Comparison of ENCODE assay signal across 1 fruit fly cellular context in genomic region chr3L:20470991-20471498, dm6.
TF ChIP-seq lines count a peak whose summit lies in the region.

No protein-coding gene starts in this region.

TF ChIP-seq in whole organism, embryonic, 481 proteins besides CTCF, POLR2A, EP300 and RAD21 (continued from another document and continues in another):
- no peak for TF ChIP-seq trh (GFP tag; optimal IDR thresholded peaks at IDR 0.05; lab: Kevin White, UChicago)
- peak; percentile 18 for TF ChIP-seq caup (GFP tag; optimal IDR thresholded peaks at IDR 0.05; lab: Kevin White, UChicago; ENCODE audit: severe bottlenecking)
- peak; percentile 53; the same call in 1 of the 2 replicates for TF ChIP-seq Nf-YA (GFP tag; IDR thresholded peaks at IDR 0.05; lab: Robert Waterston, UW)
- TF ChIP-seq fu2 (GFP tag; optimal IDR thresholded peaks at IDR 0.05; lab: Kevin White, UChicago) = no peak
- no peak for TF ChIP-seq pfk (GFP tag; optimal IDR thresholded peaks at IDR 0.05; lab: Kevin White, UChicago)
- TF ChIP-seq CG4820 (GFP tag; optimal IDR thresholded peaks at IDR 0.05; lab: Kevin White, UChicago) = peak; percentile 11
- TF ChIP-seq Vsx1 (GFP tag; optimal IDR thresholded peaks at IDR 0.05; lab: Kevin White, UChicago) = peak; percentile 55
- no peak for TF ChIP-seq bowl (GFP tag; IDR thresholded peaks at IDR 0.05; lab: Robert Waterston, UW)
- no peak for TF ChIP-seq nerfin-1 (tag; optimal IDR thresholded peaks at IDR 0.05; lab: Kevin White, UChicago)
- TF ChIP-seq CG16863 (GFP tag; optimal IDR thresholded peaks at IDR 0.05; lab: Kevin White, UChicago) = no peak
- peak; percentile 45 for TF ChIP-seq run (tag; optimal IDR thresholded peaks at IDR 0.05; lab: Kevin White, UChicago)
- peak; percentile 29 for TF ChIP-seq bcd (GFP tag; optimal IDR thresholded peaks at IDR 0.05; lab: Kevin White, UChicago)
- peak; percentile 26 for TF ChIP-seq sens (GFP tag; lab: Kevin White, UChicago)
- no peak for TF ChIP-seq mld (GFP tag; IDR thresholded peaks at IDR 0.05; lab: Robert Waterston, UW; ENCODE audit: partially characterized antibody)
- TF ChIP-seq Dip3 (GFP tag; optimal IDR thresholded peaks at IDR 0.05; lab: Kevin White, UChicago) = no peak
- peak; percentile 39; the same call in 1 of the 2 replicates for TF ChIP-seq E2f2 (GFP tag; IDR thresholded peaks at IDR 0.05; lab: Robert Waterston, UW)
- TF ChIP-seq Dip2 (GFP tag; IDR thresholded peaks at IDR 0.05; lab: Robert Waterston, UW) = no peak
- peak; percentile 44 for TF ChIP-seq Sox100B (GFP tag; optimal IDR thresholded peaks at IDR 0.05; lab: Kevin White, UChicago)
- TF ChIP-seq tll (GFP tag; optimal IDR thresholded peaks at IDR 0.05; lab: Kevin White, UChicago) = no peak
- TF ChIP-seq lov (optimal IDR thresholded peaks at IDR 0.05; lab: Kevin White, UChicago) = no peak
- no peak for TF ChIP-seq lov (GFP tag; IDR thresholded peaks at IDR 0.05; lab: Robert Waterston, UW)
- TF ChIP-seq Xrp1 (GFP tag; IDR thresholded peaks at IDR 0.05; lab: Robert Waterston, UW) = peak; percentile 53; the same call in 1 of the 2 replicates
- no peak for TF ChIP-seq pb (GFP tag; optimal IDR thresholded peaks at IDR 0.05; lab: Kevin White, UChicago)
- no peak for TF ChIP-seq CG7745 (tag; optimal IDR thresholded peaks at IDR 0.05; lab: Kevin White, UChicago)
- TF ChIP-seq CG3065 (GFP tag; optimal IDR thresholded peaks at IDR 0.05; lab: Kevin White, UChicago) = no peak
- no peak for TF ChIP-seq Myb (GFP tag; optimal IDR thresholded peaks at IDR 0.05; lab: Kevin White, UChicago)
- TF ChIP-seq bigmax (GFP tag; optimal IDR thresholded peaks at IDR 0.05; lab: Kevin White, UChicago) = no peak
- TF ChIP-seq CG8478 (optimal IDR thresholded peaks at IDR 0.05; lab: Kevin White, UChicago) = no peak
- TF ChIP-seq tap (tag; optimal IDR thresholded peaks at IDR 0.05; lab: Kevin White, UChicago) = peak; percentile 68
- peak; percentile 8 for TF ChIP-seq CG1602 (GFP tag; optimal IDR thresholded peaks at IDR 0.05; lab: Kevin White, UChicago)
- peak; percentile 53 for TF ChIP-seq CG12219 (GFP tag; optimal IDR thresholded peaks at IDR 0.05; lab: Kevin White, UChicago)
- TF ChIP-seq Side (GFP tag; optimal IDR thresholded peaks at IDR 0.05; lab: Kevin White, UChicago) = no peak
- TF ChIP-seq Xbp1 (GFP tag; optimal IDR thresholded peaks at IDR 0.05; lab: Kevin White, UChicago) = peak; percentile 54
- no peak for TF ChIP-seq CG9932 (GFP tag; IDR thresholded peaks at IDR 0.05; lab: Robert Waterston, UW)
- TF ChIP-seq Atf6 (GFP tag; IDR thresholded peaks at IDR 0.05; lab: Robert Waterston, UW) = peak; percentile 69
- TF ChIP-seq Hmr (GFP tag; optimal IDR thresholded peaks at IDR 0.05; lab: Kevin White, UChicago) = peak; percentile 42
- peak; percentile 77 for TF ChIP-seq zf30C (GFP tag; optimal IDR thresholded peaks at IDR 0.05; lab: Kevin White, UChicago)
- TF ChIP-seq stwl (tag; optimal IDR thresholded peaks at IDR 0.05; lab: Kevin White, UChicago) = no peak
- no peak for TF ChIP-seq CG2202 (tag; optimal IDR thresholded peaks at IDR 0.05; lab: Kevin White, UChicago)
- TF ChIP-seq lbe (GFP tag; optimal IDR thresholded peaks at IDR 0.05; lab: Kevin White, UChicago) = no peak
- TF ChIP-seq CG32767 (GFP tag; IDR thresholded peaks at IDR 0.05; lab: Robert Waterston, UW) = no peak
- peak; percentile 23; the same call in 1 of the 2 replicates for TF ChIP-seq rib (GFP tag; IDR thresholded peaks at IDR 0.05; lab: Robert Waterston, UW)
- peak; percentile 23 for TF ChIP-seq nmo (GFP tag; optimal IDR thresholded peaks at IDR 0.05; lab: Kevin White, UChicago)
- peak; percentile 59; the same call in 1 of the 3 replicates for TF ChIP-seq gce (GFP tag; IDR thresholded peaks at IDR 0.05; lab: Robert Waterston, UW)
- no peak for TF ChIP-seq CG15696 (tag; optimal IDR thresholded peaks at IDR 0.05; lab: Kevin White, UChicago)
- TF ChIP-seq ash1 (GFP tag; optimal IDR thresholded peaks at IDR 0.05; lab: Kevin White, UChicago) = no peak
- TF ChIP-seq pan (optimal IDR thresholded peaks at IDR 0.05; lab: Kevin White, UChicago) = no peak
- TF ChIP-seq pan (GFP tag; optimal IDR thresholded peaks at IDR 0.05 in 1 of 2, IDR thresholded peaks at IDR 0.05 in 1 of 2) = peak in 1 of 2 experiments; percentile 69
- TF ChIP-seq Lim3 (GFP tag; IDR thresholded peaks at IDR 0.05; lab: Robert Waterston, UW) = no peak
- no peak for TF ChIP-seq pzg (GFP tag; optimal IDR thresholded peaks at IDR 0.05; lab: Kevin White, UChicago)
- TF ChIP-seq CG13424 (tag; optimal IDR thresholded peaks at IDR 0.05; lab: Kevin White, UChicago) = peak; percentile 44
- no peak for TF ChIP-seq CG8944 (GFP tag; optimal IDR thresholded peaks at IDR 0.05; lab: Kevin White, UChicago)
- TF ChIP-seq CG6654 (GFP tag; optimal IDR thresholded peaks at IDR 0.05; lab: Kevin White, UChicago) = peak; percentile 15
- no peak for TF ChIP-seq Ets97D (GFP tag; optimal IDR thresholded peaks at IDR 0.05; lab: Kevin White, UChicago)
- no peak for TF ChIP-seq ro (GFP tag; IDR thresholded peaks at IDR 0.05; lab: Robert Waterston, UW)
- TF ChIP-seq tio (GFP tag; optimal IDR thresholded peaks at IDR 0.05; lab: Kevin White, UChicago) = peak; percentile 3
- TF ChIP-seq Atf-2 (GFP tag; optimal IDR thresholded peaks at IDR 0.05; lab: Kevin White, UChicago) = no peak
- TF ChIP-seq CG15479 (GFP tag; optimal IDR thresholded peaks at IDR 0.05; lab: Kevin White, UChicago) = no peak
- peak; percentile 6 for TF ChIP-seq CG18476 (GFP tag; optimal IDR thresholded peaks at IDR 0.05; lab: Kevin White, UChicago)
- TF ChIP-seq CG4360 (GFP tag; IDR thresholded peaks at IDR 0.05; lab: Robert Waterston, UW) = no peak
- TF ChIP-seq croc (GFP tag; conservative IDR thresholded peaks at IDR 0.05; lab: Robert Waterston, UW) = peak; percentile 13; the same call in 1 of the 3 replicates
- no peak for TF ChIP-seq zfh2 (GFP tag; optimal IDR thresholded peaks at IDR 0.05; lab: Kevin White, UChicago)
- TF ChIP-seq CG7786 (GFP tag; optimal IDR thresholded peaks at IDR 0.05; lab: Kevin White, UChicago) = no peak
- no peak for TF ChIP-seq CG11085 (GFP tag; IDR thresholded peaks at IDR 0.05; lab: Robert Waterston, UW)
- TF ChIP-seq crp (GFP tag; optimal IDR thresholded peaks at IDR 0.05; lab: Kevin White, UChicago) = no peak
- TF ChIP-seq CG12299 (tag; optimal IDR thresholded peaks at IDR 0.05; lab: Kevin White, UChicago) = no peak
- no peak for TF ChIP-seq CG3838 (GFP tag; optimal IDR thresholded peaks at IDR 0.05; lab: Kevin White, UChicago)
- TF ChIP-seq Ptx1 (GFP tag; IDR thresholded peaks at IDR 0.05; lab: Robert Waterston, UW) = peak; percentile 12; the same call in 1 of the 2 replicates
- peak; percentile 74 for TF ChIP-seq dysf (GFP tag; IDR thresholded peaks at IDR 0.05; lab: Robert Waterston, UW)
- no peak for TF ChIP-seq CG8089 (GFP tag; optimal IDR thresholded peaks at IDR 0.05; lab: Kevin White, UChicago)
- TF ChIP-seq fd102C (GFP tag; optimal IDR thresholded peaks at IDR 0.05; lab: Kevin White, UChicago) = no peak
- TF ChIP-seq Hey (tag; optimal IDR thresholded peaks at IDR 0.05; lab: Kevin White, UChicago) = no peak
- no peak for TF ChIP-seq CG13624 (GFP tag; optimal IDR thresholded peaks at IDR 0.05; lab: Kevin White, UChicago)
- peak; percentile 76 for TF ChIP-seq lab (GFP tag; optimal IDR thresholded peaks at IDR 0.05; lab: Kevin White, UChicago)
- no peak for TF ChIP-seq B-H2 (GFP tag; optimal IDR thresholded peaks at IDR 0.05; lab: Kevin White, UChicago)
- peak; percentile 19 for TF ChIP-seq CG8281 (tag; optimal IDR thresholded peaks at IDR 0.05; lab: Kevin White, UChicago)
- TF ChIP-seq HHEX (GFP tag; optimal IDR thresholded peaks at IDR 0.05; lab: Kevin White, UChicago) = peak; percentile 26
- TF ChIP-seq sim (GFP tag; IDR thresholded peaks at IDR 0.05; lab: Robert Waterston, UW) = peak; percentile 51; the same call in 1 of the 2 replicates
- no peak for TF ChIP-seq knrl (GFP tag; IDR thresholded peaks at IDR 0.05; lab: Robert Waterston, UW; ENCODE audit: partially characterized antibody)
- TF ChIP-seq Lhr (GFP tag; optimal IDR thresholded peaks at IDR 0.05; lab: Kevin White, UChicago) = no peak
- peak; percentile 51 for TF ChIP-seq PHDP (tag; optimal IDR thresholded peaks at IDR 0.05; lab: Kevin White, UChicago)
- peak; percentile 59; the same call in 2 of the 3 replicates for TF ChIP-seq row (GFP tag; IDR thresholded peaks at IDR 0.05; lab: Robert Waterston, UW)
- TF ChIP-seq her (GFP tag; optimal IDR thresholded peaks at IDR 0.05; lab: Kevin White, UChicago) = peak; percentile 15
- TF ChIP-seq CG18619 (GFP tag; optimal IDR thresholded peaks at IDR 0.05; lab: Kevin White, UChicago) = no peak
- no peak for TF ChIP-seq Fer2 (tag; optimal IDR thresholded peaks at IDR 0.05; lab: Kevin White, UChicago)
- no peak for TF ChIP-seq Antp (GFP tag; optimal IDR thresholded peaks at IDR 0.05; lab: Kevin White, UChicago)
- TF ChIP-seq CG14050 (GFP tag; IDR thresholded peaks at IDR 0.05; lab: Robert Waterston, UW) = peak; percentile 58
- TF ChIP-seq prd (optimal IDR thresholded peaks at IDR 0.05; lab: Kevin White, UChicago) = no peak
- TF ChIP-seq prd (GFP tag; IDR thresholded peaks at IDR 0.05; lab: Robert Waterston, UW) = peak; percentile 61; the same call in 2 of the 3 replicates
- peak; percentile 77 for TF ChIP-seq CG11504 (tag; optimal IDR thresholded peaks at IDR 0.05; lab: Kevin White, UChicago)
- peak; percentile 4 for TF ChIP-seq CG30403 (GFP tag; optimal IDR thresholded peaks at IDR 0.05; lab: Kevin White, UChicago)
- peak; percentile 58 for TF ChIP-seq BtbVII (GFP tag; optimal IDR thresholded peaks at IDR 0.05; lab: Kevin White, UChicago)
- TF ChIP-seq CG4404 (GFP tag; IDR thresholded peaks at IDR 0.05; lab: Robert Waterston, UW) = 0 out of 2 replicates have a peak, but pooled peaks have one; percentile 14
- TF ChIP-seq CG2116 (GFP tag; optimal IDR thresholded peaks at IDR 0.05; lab: Kevin White, UChicago) = peak; percentile 16
- TF ChIP-seq dmrt99B (tag; optimal IDR thresholded peaks at IDR 0.05; lab: Kevin White, UChicago) = peak; percentile 74
- peak; percentile 68 for TF ChIP-seq Ada2b (GFP tag; IDR thresholded peaks at IDR 0.05; lab: Robert Waterston, UW)
- peak in 1 of 2 experiments; percentile 66 for TF ChIP-seq bsh (GFP tag; optimal IDR thresholded peaks at IDR 0.05; lab: Kevin White, UChicago)
- TF ChIP-seq emc (GFP tag; optimal IDR thresholded peaks at IDR 0.05; lab: Kevin White, UChicago) = no peak
- TF ChIP-seq CG17568 (GFP tag; optimal IDR thresholded peaks at IDR 0.05; lab: Kevin White, UChicago) = peak; percentile 34
- peak; percentile 19 for TF ChIP-seq CG1233 (GFP tag; optimal IDR thresholded peaks at IDR 0.05; lab: Kevin White, UChicago)
- no peak for TF ChIP-seq CG13123 (GFP tag; optimal IDR thresholded peaks at IDR 0.05; lab: Kevin White, UChicago)
- peak; percentile 78 for TF ChIP-seq vvl (GFP tag; IDR thresholded peaks at IDR 0.05; lab: Robert Waterston, UW)
- peak; percentile 64 for TF ChIP-seq sqz (GFP tag; optimal IDR thresholded peaks at IDR 0.05; lab: Kevin White, UChicago)
- peak; percentile 19 for TF ChIP-seq CG4424 (GFP tag; optimal IDR thresholded peaks at IDR 0.05; lab: Kevin White, UChicago)
- TF ChIP-seq bbx (GFP tag; IDR thresholded peaks at IDR 0.05; lab: Robert Waterston, UW; ENCODE audit: partially characterized antibody) = no peak
- TF ChIP-seq Mad (GFP tag; optimal IDR thresholded peaks at IDR 0.05; lab: Kevin White, UChicago) = peak; percentile 13
- peak; percentile 5 for TF ChIP-seq CG7987 (GFP tag; optimal IDR thresholded peaks at IDR 0.05; lab: Kevin White, UChicago)
- no peak for TF ChIP-seq CG3995 (GFP tag; optimal IDR thresholded peaks at IDR 0.05; lab: Kevin White, UChicago)
- peak; percentile 17 for TF ChIP-seq CG18764 (GFP tag; optimal IDR thresholded peaks at IDR 0.05; lab: Kevin White, UChicago)
- TF ChIP-seq E2f1 (GFP tag; IDR thresholded peaks at IDR 0.05; lab: Robert Waterston, UW) = peak; percentile 53; the same call in 1 of the 2 replicates
- TF ChIP-seq Oli (tag; optimal IDR thresholded peaks at IDR 0.05; lab: Kevin White, UChicago) = peak; percentile 68
- peak; percentile 67 for TF ChIP-seq sug (tag; optimal IDR thresholded peaks at IDR 0.05; lab: Kevin White, UChicago)
- peak; percentile 67 for TF ChIP-seq CG34376 (GFP tag; optimal IDR thresholded peaks at IDR 0.05; lab: Kevin White, UChicago)
- peak; percentile 26; the same call in 1 of the 2 replicates for TF ChIP-seq CG11696 (GFP tag; IDR thresholded peaks at IDR 0.05; lab: Robert Waterston, UW)
- no peak for TF ChIP-seq MESR4 (GFP tag; optimal IDR thresholded peaks at IDR 0.05; lab: Kevin White, UChicago)
- TF ChIP-seq Lpt (GFP tag; optimal IDR thresholded peaks at IDR 0.05; lab: Kevin White, UChicago) = no peak
- TF ChIP-seq CG11093 (GFP tag; IDR thresholded peaks at IDR 0.05; lab: Robert Waterston, UW) = no peak; the same call in 2 of the 3 replicates
- no peak for TF ChIP-seq CG5953 (GFP tag; IDR thresholded peaks at IDR 0.05; lab: Robert Waterston, UW)
- TF ChIP-seq esg (GFP tag; conservative IDR thresholded peaks at IDR 0.05; lab: Robert Waterston, UW) = peak; percentile 22; the same call in 1 of the 2 replicates
- TF ChIP-seq z (GFP tag; IDR thresholded peaks at IDR 0.05; lab: Robert Waterston, UW) = no peak
- peak; percentile 41 for TF ChIP-seq CG18599 (GFP tag; optimal IDR thresholded peaks at IDR 0.05; lab: Kevin White, UChicago)
- peak; percentile 43; the same call in 1 of the 2 replicates for TF ChIP-seq CG10366 (GFP tag; IDR thresholded peaks at IDR 0.05; lab: Robert Waterston, UW)
- no peak for TF ChIP-seq tna (GFP tag; IDR thresholded peaks at IDR 0.05; lab: Robert Waterston, UW; ENCODE audit: partially characterized antibody)
- TF ChIP-seq insv (GFP tag; optimal IDR thresholded peaks at IDR 0.05; lab: Kevin White, UChicago) = no peak
- no peak for TF ChIP-seq ERR (GFP tag; optimal IDR thresholded peaks at IDR 0.05; lab: Kevin White, UChicago)
- peak; percentile 63 for TF ChIP-seq Fer1 (GFP tag; optimal IDR thresholded peaks at IDR 0.05; lab: Kevin White, UChicago)
- TF ChIP-seq CG6254 (GFP tag; optimal IDR thresholded peaks at IDR 0.05; lab: Kevin White, UChicago) = peak; percentile 71
- TF ChIP-seq CG4328 (GFP tag; optimal IDR thresholded peaks at IDR 0.05; lab: Kevin White, UChicago) = peak; percentile 18
- no peak for TF ChIP-seq Gug (GFP tag; IDR thresholded peaks at IDR 0.05; lab: Robert Waterston, UW)
- TF ChIP-seq Nf-YC (tag; optimal IDR thresholded peaks at IDR 0.05; lab: Kevin White, UChicago) = peak; percentile 33
- peak; percentile 1 for TF ChIP-seq HmgZ (tag; optimal IDR thresholded peaks at IDR 0.05; lab: Kevin White, UChicago)
- no peak for TF ChIP-seq chif (GFP tag; optimal IDR thresholded peaks at IDR 0.05; lab: Kevin White, UChicago)
- TF ChIP-seq CG6689 (GFP tag; IDR thresholded peaks at IDR 0.05; lab: Robert Waterston, UW) = 0 out of 2 replicates have a peak, but pooled peaks have one; percentile 15
